Fruit fly (Drosophila melanogaster) whole organism, wandering third instar larva: ENCODE data around the gene Dd.
A peak's percentile ranks its signal among the peaks of the same experiment; 100 is the strongest.

Experiments used
- GATAd ChIP-seq: sonication (Bioruptor generic); optimal IDR thresholded peaks from 2 replicates; lab custom pipeline; 2016; ENCODE audit warnings: missing biosample characterization, missing genetic modification characterization
- N ChIP-seq: fragments of >200 bp; optimal IDR thresholded peaks from 2 replicates; lab custom pipeline; 2018; ENCODE audit warnings: missing biosample characterization, missing external identifiers, missing genetic modification characterization
- h ChIP-seq: fragments of 200-800 bp; sonication (Bioruptor generic); optimal IDR thresholded peaks from 3 replicates; lab custom pipeline; 2016; ENCODE audit warnings: missing biosample characterization, mild to moderate bottlenecking, missing genetic modification characterization
- psq ChIP-seq: fragments of 200-800 bp; sonication (Bioruptor generic); optimal IDR thresholded peaks from 3 replicates; lab custom pipeline; 2017; ENCODE audit warnings: missing biosample characterization, mild to moderate bottlenecking, missing genetic modification characterization, moderate library complexity
- sv ChIP-seq: fragments of 200-800 bp; sonication (Bioruptor generic); optimal IDR thresholded peaks from 3 replicates; lab custom pipeline; 2016; ENCODE audit warnings: missing biosample characterization, missing genetic modification characterization
- usp ChIP-seq: fragments of >200 bp; optimal IDR thresholded peaks from 2 replicates; lab custom pipeline; 2017; ENCODE audit warnings: missing biosample characterization, missing genetic modification characterization

DNA sequence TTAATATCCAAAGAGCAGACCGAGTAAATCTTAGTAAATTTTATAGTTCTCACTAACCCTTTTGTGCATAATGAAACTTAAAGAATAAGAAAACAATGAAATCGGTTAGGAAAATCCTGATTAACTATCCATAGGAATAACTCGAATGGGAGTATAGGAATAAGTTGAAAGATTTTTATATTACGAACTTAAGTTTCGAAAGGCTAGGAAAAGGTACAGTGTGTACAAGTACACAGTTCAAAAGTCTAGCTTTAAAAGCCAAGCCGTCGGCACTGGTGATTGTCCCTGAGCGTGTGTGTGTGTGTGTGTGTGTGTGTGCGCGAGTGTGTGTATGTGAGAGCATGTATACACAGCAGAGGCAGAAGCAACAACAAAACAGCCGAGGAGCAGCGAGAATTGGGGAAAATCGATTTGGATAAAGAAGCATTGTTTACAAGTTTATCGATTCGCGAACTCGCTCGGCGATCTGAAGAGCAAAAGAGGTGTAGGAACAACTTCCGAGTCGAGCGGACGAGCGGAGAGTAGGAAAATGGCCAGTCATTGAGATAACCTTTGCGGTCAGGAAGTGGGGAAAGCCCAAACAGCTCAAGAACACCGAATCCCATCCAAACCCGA lies 27.5 kb upstream of the Dd start:
- TF ChIP-seq sv (GFP tag; lab: Kevin White, UChicago) (no peak), h (GFP tag; lab: Kevin White, UChicago) (no peak), usp (GFP tag; lab: Kevin White, UChicago) (no peak), psq (GFP tag; lab: Kevin White, UChicago) (peak; percentile 5), GATAd (GFP tag; lab: Kevin White, UChicago) (no peak), N (GFP tag; lab: Kevin White, UChicago) (peak; percentile 70)
